Fruit fly (Drosophila melanogaster) whole organism, prepupa: Measurements from ENCODE around the gene snsl.

ENCODE experiments used
- Blimp-1 ChIP-seq: fragments of 200-800 bp; sonication (Bioruptor generic); optimal IDR thresholded peaks from 3 replicates; lab custom pipeline; 2017; ENCODE audit warnings: missing biosample characterization, missing genetic modification characterization, mild to moderate bottlenecking, moderate library complexity, missing genetic modification reagents
- CG10631 ChIP-seq: fragments of 200-800 bp; sonication (Bioruptor generic); optimal IDR thresholded peaks from 2 replicates; lab custom pipeline; 2016; ENCODE audit warnings: missing biosample characterization, missing genetic modification characterization
- CG10669 ChIP-seq: fragments of 200-800 bp; sonication (Bioruptor generic); optimal IDR thresholded peaks from 3 replicates; lab custom pipeline; 2018; ENCODE audit warnings: missing biosample characterization, mild to moderate bottlenecking, missing genetic modification characterization, moderate library complexity
- CG11294 ChIP-seq: fragments of 200-800 bp; sonication (Bioruptor generic); IDR thresholded peaks from 2 replicates; pipeline ENCODE4 v1.3.6; 2022; ENCODE audit warnings: missing biosample characterization, missing genetic modification characterization
- CG11762 ChIP-seq: fragments of 200-800 bp; sonication (Bioruptor generic); optimal IDR thresholded peaks from 3 replicates; lab custom pipeline; 2016; ENCODE audit warnings: missing biosample characterization, missing genetic modification characterization; ENCODE audit not compliant: insufficient read depth
- CG1621 ChIP-seq: fragments of 200-800 bp; sonication (Bioruptor generic); optimal IDR thresholded peaks from 3 replicates; lab custom pipeline; 2018; ENCODE audit warnings: missing biosample characterization, mild to moderate bottlenecking, missing genetic modification characterization
- CG16779 ChIP-seq: fragments of 200-800 bp; sonication (Bioruptor generic); optimal IDR thresholded peaks from 3 replicates; lab custom pipeline; 2017; ENCODE audit warnings: missing biosample characterization, mild to moderate bottlenecking, missing genetic modification characterization
- CG3032 ChIP-seq: fragments of 200-800 bp; optimal IDR thresholded peaks from 2 replicates; lab custom pipeline; 2019; ENCODE audit warnings: missing biosample characterization, mild to moderate bottlenecking, missing genetic modification characterization, moderate library complexity
- CG31627 ChIP-seq: fragments of 200-800 bp; sonication (Bioruptor generic); optimal IDR thresholded peaks from 3 replicates; lab custom pipeline; 2016; ENCODE audit warnings: missing biosample characterization, missing genetic modification characterization
- CG32006 ChIP-seq: fragments of 200-800 bp; sonication (Bioruptor generic); optimal IDR thresholded peaks from 3 replicates; lab custom pipeline; 2017; ENCODE audit warnings: missing biosample characterization, mild to moderate bottlenecking, missing genetic modification characterization
- CG3919 ChIP-seq: fragments of 200-800 bp; sonication (Bioruptor generic); optimal IDR thresholded peaks from 3 replicates; lab custom pipeline; 2016; ENCODE audit warnings: missing biosample characterization, missing genetic modification characterization
- CG4318 ChIP-seq: fragments of 200-800 bp; sonication (Bioruptor generic); optimal IDR thresholded peaks from 3 replicates; lab custom pipeline; 2017; ENCODE audit warnings: missing biosample characterization, mild to moderate bottlenecking, missing genetic modification characterization
- CG6163 ChIP-seq: fragments of 200-800 bp; sonication (Bioruptor generic); IDR thresholded peaks from 3 replicates; pipeline ENCODE4 v1.3.6; 2022; ENCODE audit warnings: missing biosample characterization, missing genetic modification characterization
- CG6276 ChIP-seq: fragments of 200-800 bp; sonication (Bioruptor generic); optimal IDR thresholded peaks from 2 replicates; lab custom pipeline; 2017; ENCODE audit warnings: missing biosample characterization, mild to moderate bottlenecking, missing genetic modification characterization
- CG6808 ChIP-seq: fragments of 200-800 bp; sonication (Bioruptor generic); optimal IDR thresholded peaks from 3 replicates; lab custom pipeline; 2017; ENCODE audit warnings: missing biosample characterization, missing genetic modification characterization, mild to moderate bottlenecking, moderate library complexity, missing genetic modification reagents
- CG7368 ChIP-seq: fragments of 200-800 bp; sonication (Bioruptor generic); optimal IDR thresholded peaks from 3 replicates; lab custom pipeline; 2016; ENCODE audit warnings: missing biosample characterization, missing genetic modification characterization
- CG8119 ChIP-seq: fragments of 200-800 bp; sonication (Bioruptor generic); IDR thresholded peaks from 3 replicates; pipeline ENCODE4 v1.3.6; 2022; ENCODE audit warnings: missing biosample characterization, missing genetic modification characterization
- CG8632 ChIP-seq: fragments of 200-800 bp; sonication (Bioruptor generic); optimal IDR thresholded peaks from 3 replicates; lab custom pipeline; 2016; ENCODE audit warnings: missing biosample characterization, missing genetic modification characterization
- CG9139 ChIP-seq: fragments of 200-800 bp; sonication (Bioruptor generic); optimal IDR thresholded peaks from 3 replicates; lab custom pipeline; 2017; ENCODE audit warnings: missing biosample characterization, mild to moderate bottlenecking, missing genetic modification characterization
- Eip75B ChIP-seq: fragments of 200-800 bp; sonication (Bioruptor generic); optimal IDR thresholded peaks from 3 replicates; lab custom pipeline; 2016; ENCODE audit warnings: missing biosample characterization, missing genetic modification characterization
- Eip78C ChIP-seq: fragments of 200-800 bp; sonication (Bioruptor generic); peaks from one replicate; lab custom pipeline; 2016; ENCODE audit warnings: missing biosample characterization, missing genetic modification characterization
- Ets96B ChIP-seq: fragments of 200-800 bp; optimal IDR thresholded peaks from 2 replicates; lab custom pipeline; 2019; ENCODE audit warnings: missing biosample characterization, mild to moderate bottlenecking, missing genetic modification characterization, moderate library complexity
- Gug ChIP-seq: fragments of 200-800 bp; sonication (Bioruptor generic); IDR thresholded peaks from 2 replicates; pipeline ENCODE4 v1.3.6; 2022; ENCODE audit warnings: missing biosample characterization, missing genetic modification characterization
- Hr38 ChIP-seq: sonication (Bioruptor generic); optimal IDR thresholded peaks from 2 replicates; lab custom pipeline; 2016; ENCODE audit warnings: missing biosample characterization, missing genetic modification characterization
- Hr39 ChIP-seq: fragments of 200-800 bp; sonication (Bioruptor generic); optimal IDR thresholded peaks from 2 replicates; lab custom pipeline; 2016; ENCODE audit warnings: missing biosample characterization, missing genetic modification characterization
- Hr4 ChIP-seq: fragments of 200-800 bp; sonication (Bioruptor generic); optimal IDR thresholded peaks from 3 replicates; lab custom pipeline; 2016; ENCODE audit warnings: missing biosample characterization, missing genetic modification characterization
- Met ChIP-seq: fragments of 200-800 bp; sonication (Bioruptor generic); optimal IDR thresholded peaks from 3 replicates; lab custom pipeline; 2016; ENCODE audit warnings: missing biosample characterization, missing genetic modification characterization
- Smox ChIP-seq: fragments of 200-800 bp; sonication (Bioruptor generic); optimal IDR thresholded peaks from 3 replicates; lab custom pipeline; 2016; ENCODE audit warnings: missing biosample characterization, missing genetic modification characterization
- Sox102F ChIP-seq: fragments of 200-800 bp; sonication (Bioruptor generic); optimal IDR thresholded peaks from 2 replicates; lab custom pipeline; 2016; ENCODE audit warnings: missing biosample characterization, mild to moderate bottlenecking, missing genetic modification characterization
- Sox14 ChIP-seq: fragments of 200-800 bp; sonication (Bioruptor generic); optimal IDR thresholded peaks from 3 replicates; lab custom pipeline; 2016; ENCODE audit warnings: missing biosample characterization, missing genetic modification characterization
- achi ChIP-seq: fragments of 200-800 bp; sonication (Bioruptor generic); optimal IDR thresholded peaks from 3 replicates; lab custom pipeline; 2016; ENCODE audit warnings: missing biosample characterization, missing genetic modification characterization
- acj6 ChIP-seq: fragments of 200-800 bp; sonication (Bioruptor generic); optimal IDR thresholded peaks from 3 replicates; lab custom pipeline; 2016; ENCODE audit warnings: missing biosample characterization, missing genetic modification characterization
- cyc ChIP-seq: fragments of 200-800 bp; sonication (Bioruptor generic); optimal IDR thresholded peaks from 3 replicates; lab custom pipeline; 2016; ENCODE audit warnings: missing biosample characterization, missing genetic modification characterization
- dac ChIP-seq: fragments of 200-800 bp; sonication (Bioruptor generic); optimal IDR thresholded peaks from 2 replicates; lab custom pipeline; 2017; ENCODE audit warnings: missing biosample characterization, mild to moderate bottlenecking, missing genetic modification characterization
- dsx ChIP-seq: fragments of 200-800 bp; optimal IDR thresholded peaks from 3 replicates; lab custom pipeline; 2019; ENCODE audit warnings: missing biosample characterization, mild to moderate bottlenecking, missing genetic modification characterization, moderate library complexity; ENCODE audit not compliant: poor library complexity, severe bottlenecking
- eg ChIP-seq: fragments of 200-800 bp; sonication (Bioruptor generic); IDR thresholded peaks from 3 replicates; pipeline ENCODE4 v1.3.6; 2022; ENCODE audit warnings: missing biosample characterization, missing genetic modification characterization
- esn ChIP-seq: fragments of 200-800 bp; sonication (Bioruptor generic); optimal IDR thresholded peaks from 2 replicates; lab custom pipeline; 2016; ENCODE audit warnings: missing biosample characterization, mild to moderate bottlenecking, missing genetic modification characterization, moderate library complexity
- fd85E ChIP-seq: fragments of 200-800 bp; sonication (Bioruptor generic); optimal IDR thresholded peaks from 3 replicates; lab custom pipeline; 2016; ENCODE audit warnings: missing biosample characterization, missing genetic modification characterization
- fkh ChIP-seq: fragments of 200-800 bp; sonication (Bioruptor generic); optimal IDR thresholded peaks from 3 replicates; lab custom pipeline; 2017; ENCODE audit warnings: missing biosample characterization, mild to moderate bottlenecking, missing genetic modification characterization, moderate library complexity
- lz ChIP-seq: fragments of 200-800 bp; sonication (Bioruptor generic); optimal IDR thresholded peaks from 3 replicates; lab custom pipeline; 2016; ENCODE audit warnings: missing biosample characterization, missing genetic modification characterization
- net ChIP-seq: fragments of 200-800 bp; sonication (Bioruptor generic); optimal IDR thresholded peaks from 3 replicates; lab custom pipeline; 2016; ENCODE audit warnings: missing biosample characterization, missing genetic modification characterization
- pdm3 ChIP-seq: fragments of 200-800 bp; sonication (Bioruptor generic); optimal IDR thresholded peaks from 3 replicates; lab custom pipeline; 2016; ENCODE audit warnings: missing biosample characterization, missing genetic modification characterization
- salr ChIP-seq, 2 experiments: fragments of 200-800 bp; sonication (Bioruptor generic); optimal IDR thresholded peaks; 3 replicates each; lab custom pipeline; 2016 to 2018; ENCODE audit warnings: missing biosample characterization in 2 of 2, missing genetic modification characterization in 2 of 2, mild to moderate bottlenecking in 1 of 2
- spab ChIP-seq: fragments of 200-800 bp; sonication (Bioruptor generic); optimal IDR thresholded peaks from 2 replicates; lab custom pipeline; 2017; ENCODE audit warnings: missing biosample characterization, mild to moderate bottlenecking, missing genetic modification characterization, missing genetic modification reagents
- vri ChIP-seq: fragments of 200-800 bp; sonication (Bioruptor generic); optimal IDR thresholded peaks from 3 replicates; lab custom pipeline; 2016; ENCODE audit warnings: missing biosample characterization, mild to moderate bottlenecking, missing genetic modification characterization

The snsl gene

DNA sequence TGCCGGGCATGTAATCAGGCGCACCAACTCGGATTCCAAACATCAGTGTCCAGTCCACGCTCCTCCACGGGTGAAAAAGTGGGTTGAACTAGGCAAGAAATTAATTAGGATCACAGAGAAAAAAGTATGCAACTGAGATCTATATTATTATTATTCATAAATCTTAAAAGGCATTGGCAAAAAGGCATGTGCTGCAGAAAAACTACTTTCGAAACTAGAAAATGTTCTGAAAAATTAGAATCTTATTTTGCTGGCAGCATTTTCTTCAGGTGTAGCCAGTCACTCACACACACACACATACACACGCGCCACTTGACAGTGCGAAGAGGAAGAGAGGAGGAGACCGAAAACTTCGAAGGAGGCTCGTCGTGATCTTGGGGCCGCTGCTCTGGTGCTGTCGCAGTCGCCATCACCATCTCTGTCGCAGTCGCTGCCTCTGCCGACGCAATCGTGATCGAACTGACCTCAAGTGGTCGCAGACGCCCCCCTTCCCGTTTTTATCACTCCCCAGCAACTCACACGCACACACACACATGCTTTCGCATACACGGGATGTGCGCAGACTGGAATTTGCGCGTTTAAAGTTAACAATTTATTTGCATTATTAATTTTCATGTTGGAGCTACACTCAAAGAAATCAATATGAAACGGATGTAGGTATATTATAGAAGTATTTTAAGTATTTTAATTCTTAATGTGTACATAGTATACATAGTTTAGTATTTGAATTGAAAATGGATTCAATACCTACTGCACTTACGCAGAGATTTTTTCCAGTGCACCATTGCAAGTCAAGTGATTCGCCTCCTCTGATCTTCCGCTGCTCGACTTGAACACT, 19.0 kb downstream of the snsl start (continued):
- peak; percentile 84 for TF ChIP-seq Eip75B (GFP tag; lab: Kevin White, UChicago)
- TF ChIP-seq Hr4 (GFP tag; lab: Kevin White, UChicago), result peak; percentile 92
- TF ChIP-seq CG11762 (GFP tag; lab: Kevin White, UChicago), result peak; percentile 92
- peak; percentile 77 for TF ChIP-seq vri
- TF ChIP-seq CG8119 (GFP tag; lab: Robert Waterston, UW), result peak; percentile 94
- peak; percentile 96 for TF ChIP-seq Ets96B
- peak; percentile 89 for TF ChIP-seq pdm3 (GFP tag; lab: Kevin White, UChicago)
- TF ChIP-seq CG6808, result peak; percentile 92
- TF ChIP-seq lz (GFP tag; lab: Kevin White, UChicago), result peak; percentile 87
- TF ChIP-seq Blimp-1 (GFP tag; lab: Kevin White, UChicago), result peak; percentile 66
- peak; percentile 95 for TF ChIP-seq dsx (GFP tag; lab: Kevin White, UChicago)
- TF ChIP-seq salr (GFP tag; optimal IDR thresholded peaks at IDR 0.05; lab: Kevin White, UChicago), result peak; percentile 80 to 91
- no peak for TF ChIP-seq fkh (GFP tag; lab: Kevin White, UChicago)
- peak; percentile 91 for TF ChIP-seq CG10669 (GFP tag; lab: Kevin White, UChicago)
- TF ChIP-seq eg, result peak; percentile 95
- peak; percentile 78 for TF ChIP-seq CG6276 (GFP tag; lab: Kevin White, UChicago)
- peak; percentile 92 for TF ChIP-seq CG1621 (tag; lab: Kevin White, UChicago)
- peak; percentile 93 for TF ChIP-seq achi
- peak; percentile 85 for TF ChIP-seq CG7368 (GFP tag; lab: Kevin White, UChicago)

dm6 chr2L:4886645-4887044, 19.9 kb downstream of the snsl start:
- TF ChIP-seq CG8119 (GFP tag; lab: Robert Waterston, UW) (0 out of 3 replicates have a peak, but pooled peaks have one; percentile 12), Sox102F (GFP tag; lab: Kevin White, UChicago) (no peak)

dm6 chr2L:4886132-4886531, 20.4 kb downstream of the snsl start:
- peak; percentile 35 for TF ChIP-seq spab
- TF ChIP-seq Met (GFP tag; lab: Kevin White, UChicago), result no peak
- TF ChIP-seq CG7368 (GFP tag; lab: Kevin White, UChicago), result no peak
- peak; percentile 28 for TF ChIP-seq esn (GFP tag; lab: Kevin White, UChicago)
- no peak for TF ChIP-seq CG31627 (GFP tag; lab: Kevin White, UChicago)
- no peak for TF ChIP-seq CG9139 (GFP tag; lab: Kevin White, UChicago)
- no peak for TF ChIP-seq CG4318 (GFP tag; lab: Kevin White, UChicago)
- peak; percentile 19 for TF ChIP-seq Eip75B (GFP tag; lab: Kevin White, UChicago)
- TF ChIP-seq cyc (GFP tag; lab: Kevin White, UChicago), result no peak
- TF ChIP-seq Hr39 (GFP tag; lab: Kevin White, UChicago), result no peak
- TF ChIP-seq CG6163 (GFP tag; lab: Robert Waterston, UW), result peak; percentile 40; the same call in 1 of the 3 replicates
- TF ChIP-seq Ets96B, result peak; percentile 23
- peak; percentile 60 for TF ChIP-seq Eip78C (GFP tag; lab: Kevin White, UChicago)
- TF ChIP-seq vri, result no peak
- TF ChIP-seq acj6 (GFP tag; lab: Kevin White, UChicago), result peak; percentile 7
- TF ChIP-seq dsx (GFP tag; lab: Kevin White, UChicago), result peak; percentile 2
- peak; percentile 30 for TF ChIP-seq CG16779 (tag; lab: Kevin White, UChicago)
- no peak for TF ChIP-seq Smox (GFP tag; lab: Kevin White, UChicago)
- peak; percentile 3 for TF ChIP-seq net
- peak; percentile 45 for TF ChIP-seq CG3032 (tag; lab: Kevin White, UChicago)
- no peak for TF ChIP-seq CG1621 (tag; lab: Kevin White, UChicago)
- peak in 1 of 2 experiments; percentile 31 for TF ChIP-seq salr (GFP tag; optimal IDR thresholded peaks at IDR 0.05; lab: Kevin White, UChicago)
- no peak for TF ChIP-seq CG8632 (GFP tag; lab: Kevin White, UChicago)
- TF ChIP-seq CG6276 (GFP tag; lab: Kevin White, UChicago), result peak; percentile 67
- no peak for TF ChIP-seq Hr38 (GFP tag; lab: Kevin White, UChicago)
- 0 out of 2 replicates have a peak, but pooled peaks have one; percentile 29 for TF ChIP-seq CG11294 (GFP tag; lab: Robert Waterston, UW)
- TF ChIP-seq fd85E (GFP tag; lab: Kevin White, UChicago), result no peak
- no peak for TF ChIP-seq CG10631
- no peak for TF ChIP-seq CG32006 (GFP tag; lab: Kevin White, UChicago)
- no peak for TF ChIP-seq Gug (GFP tag; lab: Robert Waterston, UW)
- TF ChIP-seq dac, result no peak
- peak; percentile 27 for TF ChIP-seq Sox14 (GFP tag; lab: Kevin White, UChicago)
- no peak for TF ChIP-seq CG3919 (GFP tag; lab: Kevin White, UChicago)
- TF ChIP-seq CG11762 (GFP tag; lab: Kevin White, UChicago), result peak; percentile 14
